Worm (Caenorhabditis elegans) whole organism, L4 larva: ENCODE results near the gene E01G4.6.

ENCODE experiments used
- ces-1 ChIP-seq: fragments of 150-350 bp; sonication (generic microtip); optimal IDR thresholded peaks from 4 replicates; lab custom pipeline; 2014; ENCODE audit warnings: missing biosample characterization, missing genetic modification reagents, missing genetic modification characterization
- dmd-8 ChIP-seq: fragments of 200-800 bp; sonication (Bioruptor generic); IDR thresholded peaks from 2 replicates; pipeline ENCODE4 v1.3.6; 2022; ENCODE audit warnings: missing genetic modification characterization, missing compliant biosample characterization
- lin-15B ChIP-seq: fragments of 150-350 bp; sonication (generic microtip); optimal IDR thresholded peaks from 3 replicates; lab custom pipeline; 2014; ENCODE audit warnings: missing biosample characterization, missing genetic modification characterization
- nhr-10 ChIP-seq: fragments of 150-350 bp; optimal IDR thresholded peaks from 2 replicates; lab custom pipeline; 2014; ENCODE audit warnings: missing biosample characterization, missing genetic modification characterization
- pha-4 ChIP-seq, 2 experiments: fragments of 150-350 bp in 1 of 2; fragments of 200-800 bp in 1 of 2; sonication (Bioruptor generic) in 1 of 2; IDR thresholded peaks in 1 of 2; optimal IDR thresholded peaks in 1 of 2; 2 replicates each; pipeline versions ENCODE4 v1.3.6 to Lab custom; 2014 to 2022; ENCODE audit warnings: missing genetic modification characterization in 2 of 2, missing genetic modification reagents in 2 of 2, missing biosample characterization in 1 of 2, missing compliant biosample characterization in 1 of 2
- pqm-1 ChIP-seq: sonication (generic microtip); optimal IDR thresholded peaks from 2 replicates; lab custom pipeline; 2017; ENCODE audit warnings: missing biosample characterization, missing genetic modification characterization

ce11 chrII:13456622-13457021 lies 25.6 kb upstream of the E01G4.6 start:
- TF ChIP-seq dmd-8 (GFP tag; lab: Robert Waterston, UW) (no peak), pqm-1 (tag; lab: Kevin White, UChicago) (no peak), nhr-10 (tag; lab: Kevin White, UChicago) (no peak), pha-4 (GFP tag; IDR thresholded peaks at IDR 0.05; lab: Robert Waterston, UW) (no peak; the same call in 1 of the 2 replicates), pha-4 (tag; optimal IDR thresholded peaks at IDR 0.05; lab: Kevin White, UChicago) (no peak), ces-1 (GFP tag; lab: Kevin White, UChicago) (no peak), lin-15B (no peak)
